Worm (Caenorhabditis elegans): ENCODE results near the gene gst-2.

The gst-2 gene

ce11 chrIV:10177779-10178178, 35.9 kb upstream of the gst-2 start, which contains the start of gene mspn-1:
Gene mspn-1 (plus strand): TSS chrIV:10177968.
- no peak for TF ChIP-seq Y5F2A.4 (GFP tag; optimal IDR thresholded peaks at IDR 0.05)
- TF ChIP-seq madf-5 (GFP tag; IDR thresholded peaks at IDR 0.05): 0 out of 4 replicates have a peak, but pooled peaks of 1 of the 2 experiments have one; percentile 12
- no peak for TF ChIP-seq nhr-111 (GFP tag; optimal IDR thresholded peaks at IDR 0.05)
- no peak for TF ChIP-seq daf-12 (tag; optimal IDR thresholded peaks at IDR 0.05)
- TF ChIP-seq lin-13 (GFP tag; optimal IDR thresholded peaks at IDR 0.05): no peak
- peak; percentile 5 for TF ChIP-seq mes-2 (tag; optimal IDR thresholded peaks at IDR 0.05; ENCODE audit: poor library complexity, severe bottlenecking)
- TF ChIP-seq nhr-41 (GFP tag; IDR thresholded peaks at IDR 0.05): no peak
- no peak for TF ChIP-seq lin-1 (GFP tag; IDR thresholded peaks at IDR 0.05)
- no peak for TF ChIP-seq spr-3 (GFP tag; optimal IDR thresholded peaks at IDR 0.05)
- TF ChIP-seq zip-2 (tag; optimal IDR thresholded peaks at IDR 0.05): no peak
- TF ChIP-seq Y75B8A.6 (GFP tag; IDR thresholded peaks at IDR 0.05): no peak
- TF ChIP-seq ceh-20 (GFP tag; IDR thresholded peaks at IDR 0.05): no peak
- TF ChIP-seq nhr-77 (tag; optimal IDR thresholded peaks at IDR 0.05): no peak
- no peak for TF ChIP-seq lin-39 (tag; optimal IDR thresholded peaks at IDR 0.05)
- TF ChIP-seq zag-1 (tag; optimal IDR thresholded peaks at IDR 0.05): no peak
- peak; percentile 71 for TF ChIP-seq snpc-1.2 (GFP tag; IDR thresholded peaks at IDR 0.05)
- TF ChIP-seq mxl-2 (GFP tag; conservative IDR thresholded peaks at IDR 0.05): no peak
- no peak for TF ChIP-seq hmg-1.1 (GFP tag; IDR thresholded peaks at IDR 0.05)
- 0 out of 2 replicates have a peak, but pooled peaks have one; percentile 41 for TF ChIP-seq lin-38 (GFP tag; IDR thresholded peaks at IDR 0.05)
- TF ChIP-seq D1046.2 (GFP tag; IDR thresholded peaks at IDR 0.05): no peak
- no peak for TF ChIP-seq lin-15B (tag; optimal IDR thresholded peaks at IDR 0.05)
- no peak for TF ChIP-seq lim-7 (GFP tag; IDR thresholded peaks at IDR 0.05)
- no peak for TF ChIP-seq jun-1 (tag; optimal IDR thresholded peaks at IDR 0.05)
- TF ChIP-seq ZK546.5 (tag; optimal IDR thresholded peaks at IDR 0.05): no peak

DNA sequence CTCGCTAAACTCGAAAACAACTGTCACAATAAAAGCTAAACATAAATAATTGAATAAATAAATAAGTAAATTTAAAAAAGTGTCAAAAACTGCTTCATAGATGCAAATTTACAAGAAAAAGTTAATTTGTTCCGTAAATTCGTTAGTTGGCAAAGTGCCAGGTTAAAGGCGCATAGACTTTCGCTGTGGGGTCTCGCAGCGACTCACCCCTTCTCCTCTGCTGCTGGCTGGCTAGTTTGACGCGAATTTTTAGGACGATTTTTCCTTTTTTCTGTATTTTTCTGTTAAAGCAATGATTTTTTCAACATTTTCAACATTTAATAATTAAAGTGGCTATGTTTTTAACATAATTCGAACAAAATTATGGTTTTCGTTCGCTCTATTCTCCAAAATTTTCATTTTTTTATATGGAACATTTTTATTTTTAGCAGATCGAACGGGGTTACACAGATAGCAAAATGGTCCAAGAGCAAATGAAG, 34.4 kb upstream of the gst-2 start, which contains the start of gene rack-1:
rack-1 (plus strand) TSS at position 429 of the 479 bp plus-strand sequence.
- TF ChIP-seq lin-39 (tag; optimal IDR thresholded peaks at IDR 0.05): no peak
- TF ChIP-seq dpl-1 (GFP tag; optimal IDR thresholded peaks at IDR 0.05): peak; percentile 38
- TF ChIP-seq nhr-237 (tag; optimal IDR thresholded peaks at IDR 0.05): no peak
- TF ChIP-seq snpc-4 (tag; optimal IDR thresholded peaks at IDR 0.05): no peak
- TF ChIP-seq zfp-3 (GFP tag; conservative IDR thresholded peaks at IDR 0.05): no peak
- TF ChIP-seq ztf-11 (tag; optimal IDR thresholded peaks at IDR 0.05): no peak
- TF ChIP-seq nhr-102 (tag; optimal IDR thresholded peaks at IDR 0.05): no peak
- no peak for TF ChIP-seq F26F4.8 (GFP tag; conservative IDR thresholded peaks at IDR 0.05)
- TF ChIP-seq hif-1 (tag; optimal IDR thresholded peaks at IDR 0.05): peak in 1 of 2 experiments; percentile 18
- no peak for TF ChIP-seq tra-1 (GFP tag; IDR thresholded peaks at IDR 0.05)
- TF ChIP-seq ceh-20 (GFP tag; IDR thresholded peaks at IDR 0.05): no peak
- TF ChIP-seq F49E8.2 (tag; optimal IDR thresholded peaks at IDR 0.05; ENCODE audit: borderline replicate concordance): no peak
- no peak for TF ChIP-seq lin-1 (GFP tag; IDR thresholded peaks at IDR 0.05)
- peak; percentile 49 for TF ChIP-seq hmg-1.1 (GFP tag; IDR thresholded peaks at IDR 0.05)
- peak; percentile 44 for TF ChIP-seq nhr-28 (tag; optimal IDR thresholded peaks at IDR 0.05)
- TF ChIP-seq lin-38 (GFP tag; IDR thresholded peaks at IDR 0.05): peak; percentile 51
- TF ChIP-seq rbr-2 (tag; optimal IDR thresholded peaks at IDR 0.05): peak; percentile 39
- no peak for TF ChIP-seq ceh-32 (tag; optimal IDR thresholded peaks at IDR 0.05; ENCODE audit: poor library complexity)
- no peak for TF ChIP-seq daf-12 (tag; optimal IDR thresholded peaks at IDR 0.05)
- no peak for TF ChIP-seq arid-1 (GFP tag; conservative IDR thresholded peaks at IDR 0.05)
- TF ChIP-seq spr-1 (tag; optimal IDR thresholded peaks at IDR 0.05): no peak
- TF ChIP-seq set-16 (GFP tag; IDR thresholded peaks at IDR 0.05): no peak
- no peak for TF ChIP-seq egl-27 (tag; optimal IDR thresholded peaks at IDR 0.05)
- TF ChIP-seq unc-62 (GFP tag; optimal IDR thresholded peaks at IDR 0.05 in 1 of 2): no peak
- no peak for TF ChIP-seq unc-62 (tag; optimal IDR thresholded peaks at IDR 0.05)
- no peak for TF ChIP-seq lin-29 (GFP tag; IDR thresholded peaks at IDR 0.05)
- TF ChIP-seq ama-1 (optimal IDR thresholded peaks at IDR 0.05): no peak
- no peak for TF ChIP-seq zag-1 (tag; optimal IDR thresholded peaks at IDR 0.05)
- no peak for TF ChIP-seq saeg-2 (GFP tag; IDR thresholded peaks at IDR 0.05)
- peak; percentile 65 for TF ChIP-seq mep-1 (tag; optimal IDR thresholded peaks at IDR 0.05)
- no peak for TF ChIP-seq ztf-7 (tag; optimal IDR thresholded peaks at IDR 0.05)
- TF ChIP-seq dmd-6 (GFP tag; IDR thresholded peaks at IDR 0.05): no peak; the same call in 1 of the 2 replicates
- TF ChIP-seq cey-2 (tag; optimal IDR thresholded peaks at IDR 0.05; ENCODE audit: borderline replicate concordance, insufficient read depth): no peak

Data from whole organism, L4 larva.